Worm (Caenorhabditis elegans) whole organism, L4 larva: Measurements from ENCODE around the gene spat-1.
A peak's percentile ranks its signal among the peaks of the same experiment; 100 is the strongest.

Experiments used
- ZK337.2 ChIP-seq: fragments of 200-800 bp; sonication (Bioruptor generic); IDR thresholded peaks from 2 replicates; pipeline ENCODE4 v1.3.6; 2022; ENCODE audit warnings: missing genetic modification reagents, missing genetic modification characterization, missing compliant biosample characterization
- jun-1 ChIP-seq: fragments of 150-350 bp; optimal IDR thresholded peaks from 2 replicates; lab custom pipeline; 2014; ENCODE audit warnings: missing biosample characterization, missing genetic modification reagents, missing genetic modification characterization
- lin-1 ChIP-seq: fragments of 200-800 bp; sonication (Bioruptor generic); IDR thresholded peaks from 2 replicates; pipeline ENCODE4 v1.3.6; 2022; ENCODE audit warnings: missing genetic modification reagents, missing genetic modification characterization, missing compliant biosample characterization
- lin-13 ChIP-seq: fragments of 150-350 bp; optimal IDR thresholded peaks from 2 replicates; lab custom pipeline; 2014; ENCODE audit warnings: missing biosample characterization, missing genetic modification reagents, missing genetic modification characterization
- lin-15B ChIP-seq: fragments of 150-350 bp; sonication (generic microtip); optimal IDR thresholded peaks from 3 replicates; lab custom pipeline; 2014; ENCODE audit warnings: missing biosample characterization, missing genetic modification characterization
- pqm-1 ChIP-seq: sonication (generic microtip); optimal IDR thresholded peaks from 2 replicates; lab custom pipeline; 2017; ENCODE audit warnings: missing biosample characterization, missing genetic modification characterization
- spr-3 ChIP-seq: fragments of 200-800 bp; sonication (Bioruptor generic); optimal IDR thresholded peaks from 2 replicates; lab custom pipeline; 2018; ENCODE audit warnings: mild to moderate bottlenecking, missing genetic modification characterization, missing compliant biosample characterization
- zip-2 ChIP-seq: fragments of 150-350 bp; optimal IDR thresholded peaks from 2 replicates; lab custom pipeline; 2014; ENCODE audit warnings: missing biosample characterization, missing genetic modification characterization
- ztf-11 ChIP-seq: fragments of 150-350 bp; optimal IDR thresholded peaks from 2 replicates; lab custom pipeline; 2014; ENCODE audit warnings: missing biosample characterization, missing genetic modification characterization

ce11 chrII:14489407-14489806, 39.1 kb upstream of the spat-1 start, which contains the start of gene vnut-1:
- TF ChIP-seq lin-13 (GFP tag; lab: Kevin White, UChicago), result no peak
- TF ChIP-seq lin-1 (GFP tag; lab: Robert Waterston, UW), result no peak
- TF ChIP-seq jun-1 (tag; lab: Kevin White, UChicago), result no peak
- TF ChIP-seq pqm-1 (tag; lab: Kevin White, UChicago), result peak; percentile 79
- TF ChIP-seq lin-15B (tag; lab: Kevin White, UChicago), result no peak
- TF ChIP-seq spr-3 (GFP tag; lab: Kevin White, UChicago), result no peak
- no peak for TF ChIP-seq ZK337.2 (GFP tag; lab: Robert Waterston, UW)
- TF ChIP-seq zip-2 (tag; lab: Kevin White, UChicago), result no peak
- no peak for TF ChIP-seq ztf-11 (tag; lab: Kevin White, UChicago)
